Worm (Caenorhabditis elegans) whole organism, L1 larva: ENCODE results near the gene C49F5.6.

ENCODE experiments used
- C16A3.4 ChIP-seq: fragments of 150-350 bp; optimal IDR thresholded peaks from 2 replicates; lab custom pipeline; 2014; ENCODE audit warnings: missing biosample characterization, missing genetic modification characterization
- C34B4.2 ChIP-seq: sonication (generic microtip); optimal IDR thresholded peaks from 2 replicates; lab custom pipeline; 2017; ENCODE audit warnings: mild to moderate bottlenecking, missing genetic modification characterization, missing compliant biosample characterization
- F16B12.6 ChIP-seq: fragments of 150-350 bp; optimal IDR thresholded peaks from 2 replicates; lab custom pipeline; 2014; ENCODE audit warnings: missing biosample characterization, missing genetic modification characterization
- alr-1 ChIP-seq: fragments of 200-800 bp; sonication (Bioruptor generic); optimal IDR thresholded peaks from 2 replicates; lab custom pipeline; 2018; ENCODE audit warnings: borderline replicate concordance, mild to moderate bottlenecking, missing genetic modification characterization, missing compliant biosample characterization
- blmp-1 ChIP-seq: fragments of 150-350 bp; optimal IDR thresholded peaks from 2 replicates; lab custom pipeline; 2014; ENCODE audit warnings: missing biosample characterization, missing genetic modification characterization
- ceh-63 ChIP-seq: fragments of 200-800 bp; sonication (Bioruptor generic); optimal IDR thresholded peaks from 2 replicates; lab custom pipeline; 2018; ENCODE audit warnings: mild to moderate bottlenecking, missing genetic modification characterization, missing compliant biosample characterization
- ceh-8 ChIP-seq: fragments of 200-800 bp; sonication (Bioruptor generic); optimal IDR thresholded peaks from 2 replicates; lab custom pipeline; 2018; ENCODE audit warnings: mild to moderate bottlenecking, missing genetic modification characterization, moderate library complexity, missing compliant biosample characterization
- ceh-90 ChIP-seq: sonication (generic microtip); optimal IDR thresholded peaks from 2 replicates; lab custom pipeline; 2016; ENCODE audit warnings: missing genetic modification characterization, missing compliant biosample characterization
- dpl-1 ChIP-seq, 3 experiments: fragments of 150-350 bp in 2 of 3; sonication (generic microtip) in 1 of 3; optimal IDR thresholded peaks; 2 replicates each; lab custom pipeline; 2014 to 2017; ENCODE audit warnings: missing biosample characterization in 3 of 3, missing genetic modification characterization in 3 of 3, missing genetic modification reagents in 3 of 3
- efl-1 ChIP-seq, 4 experiments: fragments of 150-350 bp; optimal IDR thresholded peaks in 3 of 4; peaks in 1 of 4; 1 replicate in 1 of 4; 2 replicates in 3 of 4; lab custom pipeline; 2014; ENCODE audit warnings: missing biosample characterization in 2 of 4, missing genetic modification characterization in 2 of 4, missing genetic modification reagents in 2 of 4
- egl-13 ChIP-seq: sonication (generic microtip); optimal IDR thresholded peaks from 2 replicates; lab custom pipeline; 2016; ENCODE audit warnings: missing genotype, missing genetic modification reagents, missing genetic modification characterization, missing compliant biosample characterization
- elt-2 ChIP-seq: sonication (generic microtip); optimal IDR thresholded peaks from 2 replicates; lab custom pipeline; 2016; ENCODE audit warnings: missing genetic modification characterization, mild to moderate bottlenecking, inconsistent platforms, missing compliant biosample characterization, missing genetic modification reagents
- elt-3 ChIP-seq, 6 experiments: fragments of 150-350 bp in 1 of 6; sonication (generic microtip); optimal IDR thresholded peaks; 2 replicates each; lab custom pipeline; 2017 to 2018; ENCODE audit warnings: missing biosample characterization in 6 of 6, missing genetic modification characterization in 6 of 6, inconsistent platforms in 1 of 6
- ets-5 ChIP-seq: fragments of 200-800 bp; sonication (Bioruptor generic); IDR thresholded peaks from 2 replicates; pipeline ENCODE4 v1.3.6; 2022; ENCODE audit warnings: missing genetic modification characterization, missing compliant biosample characterization
- fkh-10 ChIP-seq: sonication (generic microtip); optimal IDR thresholded peaks from 2 replicates; lab custom pipeline; 2017; ENCODE audit warnings: missing biosample characterization, missing genetic modification reagents, missing genetic modification characterization
- hlh-17 ChIP-seq: fragments of 200-800 bp; sonication (Bioruptor generic); optimal IDR thresholded peaks from 2 replicates; lab custom pipeline; 2018; ENCODE audit warnings: missing genetic modification characterization, mild to moderate bottlenecking, missing compliant biosample characterization, moderate library complexity, borderline replicate concordance
- hpl-2 ChIP-seq: fragments of 150-350 bp; optimal IDR thresholded peaks from 2 replicates; lab custom pipeline; 2014; ENCODE audit warnings: missing biosample characterization, missing genetic modification reagents, missing genetic modification characterization
- irx-1 ChIP-seq: sonication (generic microtip); optimal IDR thresholded peaks from 2 replicates; lab custom pipeline; 2016; ENCODE audit warnings: missing genetic modification characterization, missing compliant biosample characterization
- jun-1 ChIP-seq: fragments of 150-350 bp; optimal IDR thresholded peaks from 2 replicates; lab custom pipeline; 2014; ENCODE audit warnings: missing biosample characterization, missing genetic modification reagents, missing genetic modification characterization
- lin-14 ChIP-seq: fragments of 200-800 bp; sonication (Bioruptor generic); optimal IDR thresholded peaks from 2 replicates; lab custom pipeline; 2018; ENCODE audit warnings: mild to moderate bottlenecking, missing genetic modification characterization, moderate library complexity, missing compliant biosample characterization
- lin-35 ChIP-seq, 2 experiments: fragments of 150-350 bp; optimal IDR thresholded peaks; 2 replicates each; lab custom pipeline; 2014; ENCODE audit warnings: missing biosample characterization in 2 of 2, missing genetic modification characterization in 2 of 2, missing genetic modification reagents in 2 of 2
- lin-39 ChIP-seq: fragments of 150-350 bp; optimal IDR thresholded peaks from 2 replicates; lab custom pipeline; 2014; ENCODE audit warnings: missing biosample characterization, missing genetic modification reagents, missing genetic modification characterization
- lir-3 ChIP-seq: sonication (generic microtip); optimal IDR thresholded peaks from 2 replicates; lab custom pipeline; 2016; ENCODE audit warnings: mild to moderate bottlenecking, missing genetic modification characterization, moderate library complexity, missing compliant biosample characterization; ENCODE audit not compliant: poor library complexity
- lsy-2 ChIP-seq, 2 experiments: fragments of 150-350 bp; optimal IDR thresholded peaks; 2 replicates each; lab custom pipeline; 2014; ENCODE audit warnings: missing biosample characterization in 2 of 2, missing genetic modification characterization in 2 of 2
- mdl-1 ChIP-seq, 2 experiments: fragments of 150-350 bp; optimal IDR thresholded peaks; 2 replicates each; lab custom pipeline; 2014 to 2017; ENCODE audit warnings: missing biosample characterization in 2 of 2, missing genetic modification characterization in 2 of 2, inconsistent platforms in 1 of 2
- mep-1 ChIP-seq: fragments of 150-350 bp; optimal IDR thresholded peaks from 2 replicates; lab custom pipeline; 2014; ENCODE audit warnings: missing biosample characterization, missing genetic modification characterization
- nhr-11 ChIP-seq: fragments of 150-350 bp; optimal IDR thresholded peaks from 2 replicates; lab custom pipeline; 2014; ENCODE audit warnings: missing biosample characterization, missing genetic modification characterization
- nhr-19 ChIP-seq: fragments of 200-800 bp; sonication (Bioruptor generic); conservative IDR thresholded peaks from 2 replicates; pipeline ENCODE4 v1.3.6; 2022; ENCODE audit warnings: missing genetic modification characterization, missing compliant biosample characterization
- nhr-237 ChIP-seq: fragments of 150-350 bp; optimal IDR thresholded peaks from 2 replicates; lab custom pipeline; 2014; ENCODE audit warnings: missing biosample characterization, missing genetic modification characterization
- nhr-47 ChIP-seq: sonication (generic microtip); optimal IDR thresholded peaks from 2 replicates; lab custom pipeline; 2016; ENCODE audit warnings: mild to moderate bottlenecking, missing genetic modification characterization, moderate library complexity, missing compliant biosample characterization
- nhr-71 ChIP-seq: sonication (generic microtip); optimal IDR thresholded peaks from 2 replicates; lab custom pipeline; 2016; ENCODE audit warnings: mild to moderate bottlenecking, missing genetic modification characterization, moderate library complexity, missing compliant biosample characterization
- nhr-77 ChIP-seq: fragments of 150-350 bp; optimal IDR thresholded peaks from 2 replicates; lab custom pipeline; 2014; ENCODE audit warnings: missing biosample characterization, missing genetic modification characterization
- pag-3 ChIP-seq: sonication (generic microtip); optimal IDR thresholded peaks from 2 replicates; lab custom pipeline; 2017; ENCODE audit warnings: missing genetic modification characterization, mild to moderate bottlenecking, missing compliant biosample characterization, antibody characterized with exemption, borderline replicate concordance; ENCODE audit not compliant: insufficient read depth
- skn-1 ChIP-seq: fragments of 150-350 bp; optimal IDR thresholded peaks from 2 replicates; lab custom pipeline; 2014; ENCODE audit warnings: missing biosample characterization, missing genetic modification characterization
- snpc-4 ChIP-seq: fragments of 150-350 bp; optimal IDR thresholded peaks from 2 replicates; lab custom pipeline; 2014; ENCODE audit warnings: missing biosample characterization, missing genetic modification characterization
- snu-23 ChIP-seq: sonication (generic microtip); optimal IDR thresholded peaks from 2 replicates; lab custom pipeline; 2016; ENCODE audit warnings: missing genetic modification characterization, missing compliant biosample characterization
- sox-4 ChIP-seq: sonication (generic microtip); optimal IDR thresholded peaks from 2 replicates; lab custom pipeline; 2016; ENCODE audit warnings: missing genetic modification characterization, missing compliant biosample characterization
- unc-30 ChIP-seq: sonication (generic microtip); optimal IDR thresholded peaks from 2 replicates; lab custom pipeline; 2017; ENCODE audit warnings: missing biosample characterization, missing genetic modification characterization
- unc-86 ChIP-seq: sonication (generic microtip); optimal IDR thresholded peaks from 2 replicates; lab custom pipeline; 2016; ENCODE audit warnings: missing genetic modification characterization, missing compliant biosample characterization
- unc-98 ChIP-seq: fragments of 200-800 bp; sonication (Bioruptor generic); IDR thresholded peaks from 2 replicates; pipeline ENCODE4 v1.3.6; 2022; ENCODE audit warnings: missing genetic modification characterization, missing compliant biosample characterization
- vab-15 ChIP-seq: sonication (generic microtip); optimal IDR thresholded peaks from 2 replicates; lab custom pipeline; 2017; ENCODE audit warnings: missing genotype, mild to moderate bottlenecking, missing genetic modification characterization, missing compliant biosample characterization
- zip-4 ChIP-seq: fragments of 200-800 bp; sonication (Bioruptor generic); optimal IDR thresholded peaks from 2 replicates; lab custom pipeline; 2018; ENCODE audit warnings: mild to moderate bottlenecking, missing genetic modification characterization, moderate library complexity, missing compliant biosample characterization

The C49F5.6 gene

ce11 chrX:12025070-12025789 lies 37.1 kb downstream of the C49F5.6 start, which contains the start of gene B0198.2:
TSS of gene B0198.2 (plus strand) at chrX:12025739.
- TF ChIP-seq unc-86 (tag; lab: Kevin White, UChicago) (no peak), ceh-63 (GFP tag; lab: Kevin White, UChicago) (no peak), lir-3 (tag; lab: Kevin White, UChicago) (no peak), mep-1 (tag; lab: Kevin White, UChicago) (no peak), elt-2 (tag; lab: Kevin White, UChicago) (no peak), efl-1 (optimal IDR thresholded peaks at IDR 0.05; lab: Kevin White, UChicago) (no peak), efl-1 (GFP tag; optimal IDR thresholded peaks at IDR 0.05 in 1 of 2; lab: Kevin White, UChicago) (peak in 1 of 2 experiments; percentile 13), ceh-90 (tag; lab: Kevin White, UChicago) (no peak), C16A3.4 (tag; lab: Kevin White, UChicago) (no peak), nhr-11 (tag; lab: Kevin White, UChicago) (no peak), unc-30 (tag; lab: Kevin White, UChicago) (no peak), hlh-17 (GFP tag; lab: Kevin White, UChicago) (no peak), snu-23 (GFP tag; lab: Kevin White, UChicago) (no peak), alr-1 (tag; lab: Kevin White, UChicago) (no peak), nhr-47 (tag; lab: Kevin White, UChicago) (no peak), F16B12.6 (tag; lab: Kevin White, UChicago) (no peak), C34B4.2 (no peak), lin-14 (GFP tag; lab: Kevin White, UChicago) (peak; percentile 62), jun-1 (tag; lab: Kevin White, UChicago) (no peak), snpc-4 (tag; lab: Kevin White, UChicago) (no peak), hpl-2 (GFP tag; lab: Kevin White, UChicago) (no peak), zip-4 (no peak), pag-3 (tag; lab: Kevin White, UChicago) (no peak), egl-13 (tag; lab: Kevin White, UChicago) (no peak), nhr-71 (no peak), unc-98 (no peak), irx-1 (tag; lab: Kevin White, UChicago) (peak; percentile 36), fkh-10 (GFP tag; lab: Kevin White, UChicago) (peak; percentile 65), ceh-8 (GFP tag; lab: Kevin White, UChicago) (no peak), blmp-1 (tag; lab: Kevin White, UChicago) (no peak), nhr-237 (tag; lab: Kevin White, UChicago) (no peak), lsy-2 (tag; optimal IDR thresholded peaks at IDR 0.05; lab: Kevin White, UChicago) (no peak), mdl-1 (tag; optimal IDR thresholded peaks at IDR 0.05; lab: Kevin White, UChicago) (no peak), vab-15 (tag; lab: Kevin White, UChicago) (no peak), sox-4 (tag; lab: Kevin White, UChicago) (no peak), lin-35 (GFP tag; optimal IDR thresholded peaks at IDR 0.05; lab: Kevin White, UChicago) (no peak)

DNA sequence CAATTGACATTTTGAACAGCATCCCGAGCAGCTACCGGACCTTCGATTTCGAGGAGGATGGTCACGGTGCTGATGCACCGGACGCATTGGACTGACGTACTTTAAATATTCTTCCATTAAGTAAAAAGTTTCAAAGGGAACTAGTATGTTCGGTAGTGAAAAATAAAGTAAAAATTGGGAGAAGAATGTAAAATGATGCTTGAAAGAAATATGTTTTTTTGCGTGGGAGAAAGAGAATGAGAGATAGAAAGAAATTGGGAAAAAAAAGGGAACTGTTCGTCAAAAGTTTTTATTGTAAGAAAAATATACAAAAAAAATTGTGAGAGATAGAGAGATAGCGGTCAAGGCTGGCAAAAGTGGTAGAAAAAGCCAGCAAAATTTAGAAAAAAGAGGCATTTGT lies 45.8 kb downstream of the C49F5.6 start, which contains the start of gene tsp-20:
Gene tsp-20 (minus strand): TSS at position 101 of the 400 bp plus-strand sequence.
- TF ChIP-seq nhr-19 (GFP tag; lab: Robert Waterston, UW) (no peak), F16B12.6 (tag; lab: Kevin White, UChicago) (no peak), skn-1 (tag; lab: Kevin White, UChicago) (no peak), dpl-1 (GFP tag; optimal IDR thresholded peaks at IDR 0.05; lab: Kevin White, UChicago) (no peak), unc-30 (tag; lab: Kevin White, UChicago) (no peak), nhr-237 (tag; lab: Kevin White, UChicago) (no peak), ceh-8 (GFP tag; lab: Kevin White, UChicago) (no peak), elt-3 (tag; optimal IDR thresholded peaks at IDR 0.05; lab: Kevin White, UChicago) (no peak), nhr-47 (tag; lab: Kevin White, UChicago) (no peak), mep-1 (tag; lab: Kevin White, UChicago) (no peak), nhr-77 (tag; lab: Kevin White, UChicago) (no peak), lin-14 (GFP tag; lab: Kevin White, UChicago) (no peak), lin-39 (tag; lab: Kevin White, UChicago) (no peak), lir-3 (tag; lab: Kevin White, UChicago) (no peak), ets-5 (GFP tag; lab: Robert Waterston, UW) (no peak), fkh-10 (GFP tag; lab: Kevin White, UChicago) (no peak)
